Worm (Caenorhabditis elegans): ENCODE data around the gene fbxa-98.

DNA sequence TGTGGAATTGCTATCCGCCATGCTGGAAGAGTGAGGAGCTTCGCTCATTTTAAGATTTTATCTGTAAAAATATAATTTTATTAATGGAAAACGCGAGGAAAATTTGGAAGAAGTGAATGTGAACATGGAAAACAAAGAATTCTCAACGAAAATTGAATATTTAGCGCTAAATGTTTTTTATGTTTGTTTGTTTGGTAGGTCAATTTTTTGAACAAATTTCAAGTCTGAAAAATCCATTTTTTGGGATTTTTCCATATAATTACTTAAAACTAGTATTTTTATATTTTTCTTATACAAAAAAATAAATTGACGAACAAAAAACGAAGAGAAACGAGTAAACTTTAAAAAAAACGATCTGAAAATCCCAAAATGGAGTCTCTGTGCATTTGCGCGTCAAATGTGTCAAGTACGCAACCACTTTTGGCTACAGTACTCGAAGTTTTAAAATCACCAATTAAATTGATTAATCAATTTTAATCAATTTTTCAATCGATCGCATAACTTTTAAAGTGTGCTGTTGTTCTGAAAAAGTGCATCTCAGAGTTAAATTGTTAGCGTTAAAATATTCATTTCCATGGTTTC is 33.7 kb downstream of the fbxa-98 start, which contains the start of gene fbxa-215:
- no peak for TF ChIP-seq ref-1 (GFP tag; conservative IDR thresholded peaks at IDR 0.05)
- TF ChIP-seq cog-1 (tag; optimal IDR thresholded peaks at IDR 0.05): no peak
